Worm (Caenorhabditis elegans): ENCODE data around the gene tab-1.

ce11 chrII:6834582-6835058, 31.5 kb downstream of the tab-1 start, which contains the start of gene egl-27:
- TF ChIP-seq ztf-23 (GFP tag; IDR thresholded peaks at IDR 0.05) (0 out of 2 replicates have a peak, but pooled peaks have one; percentile 29), flt-1 (GFP tag; IDR thresholded peaks at IDR 0.05) (peak; percentile 66; the same call in 1 of the 2 replicates), T22C8.4 (GFP tag; IDR thresholded peaks at IDR 0.05) (no peak), cog-1 (tag; optimal IDR thresholded peaks at IDR 0.05) (no peak), tab-1 (GFP tag; IDR thresholded peaks at IDR 0.05) (no peak), ztf-29 (GFP tag; IDR thresholded peaks at IDR 0.05) (no peak)

Data from whole organism, midembryonic.